Worm (Caenorhabditis elegans): ENCODE results near the gene hmg-12.

hmg-12 gene

ce11 chrII:11964847-11965246 lies 48.5 kb downstream of the hmg-12 start (continued):
- peak; percentile 87 for TF ChIP-seq ama-1 (optimal IDR thresholded peaks at IDR 0.05)
- TF ChIP-seq Y105C5A.15 (GFP tag; IDR thresholded peaks at IDR 0.05), result no peak
- TF ChIP-seq dpl-1 (GFP tag; optimal IDR thresholded peaks at IDR 0.05), result no peak
- TF ChIP-seq nhr-102 (tag; optimal IDR thresholded peaks at IDR 0.05), result no peak
- no peak for TF ChIP-seq daf-8 (GFP tag; IDR thresholded peaks at IDR 0.05)
- TF ChIP-seq nhr-10 (tag; optimal IDR thresholded peaks at IDR 0.05), result no peak
- TF ChIP-seq dmd-6 (GFP tag; IDR thresholded peaks at IDR 0.05), result 0 out of 2 replicates have a peak, but pooled peaks have one; percentile 13
- no peak for TF ChIP-seq nhr-76 (tag; optimal IDR thresholded peaks at IDR 0.05)
- no peak for TF ChIP-seq snpc-1.2 (GFP tag; IDR thresholded peaks at IDR 0.05)
- no peak for TF ChIP-seq lim-7 (GFP tag; IDR thresholded peaks at IDR 0.05)
- TF ChIP-seq ztf-11 (tag; optimal IDR thresholded peaks at IDR 0.05), result no peak
- TF ChIP-seq fkh-10 (GFP tag; optimal IDR thresholded peaks at IDR 0.05), result no peak
- TF ChIP-seq pqm-1 (tag; optimal IDR thresholded peaks at IDR 0.05), result no peak
- TF ChIP-seq lin-38 (GFP tag; IDR thresholded peaks at IDR 0.05), result peak; percentile 14; the same call in 1 of the 2 replicates
- no peak for TF ChIP-seq jun-1 (tag; optimal IDR thresholded peaks at IDR 0.05)

DNA sequence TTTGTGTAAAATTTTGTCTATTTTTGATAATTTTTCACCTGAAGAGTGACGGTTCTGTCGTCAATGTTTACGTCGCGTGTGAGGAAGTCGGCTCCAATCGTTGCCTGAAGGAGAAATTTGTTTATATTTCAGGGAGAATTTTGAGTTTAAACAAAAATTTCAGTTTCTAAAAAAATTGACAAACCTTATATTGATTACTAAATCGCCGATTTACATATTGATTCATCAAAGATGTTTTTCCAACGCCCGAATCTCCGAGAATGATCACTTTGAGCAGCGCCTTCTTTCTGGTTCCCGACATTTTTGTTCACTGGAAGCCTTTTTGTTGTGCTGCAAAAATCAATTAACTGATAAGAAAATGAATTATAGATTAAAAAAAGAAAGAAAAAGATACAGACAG lies 50.3 kb downstream of the hmg-12 start, which contains the start of gene rab-7:
Gene rab-7, minus strand, starts transcription at position 330 of the 400 bp plus-strand sequence.
- TF ChIP-seq lsy-2 (tag; optimal IDR thresholded peaks at IDR 0.05), result peak in 1 of 2 experiments; percentile 39
- no peak for TF ChIP-seq hlh-30 (tag; optimal IDR thresholded peaks at IDR 0.05; ENCODE audit: insufficient read depth)
- TF ChIP-seq egl-43 (GFP tag; IDR thresholded peaks at IDR 0.05), result no peak
- no peak for TF ChIP-seq T26A8.4 (GFP tag; IDR thresholded peaks at IDR 0.05)
- TF ChIP-seq ZK546.5 (tag; optimal IDR thresholded peaks at IDR 0.05), result no peak
- no peak for TF ChIP-seq daf-8 (GFP tag; IDR thresholded peaks at IDR 0.05)
- no peak for TF ChIP-seq nhr-48 (tag; optimal IDR thresholded peaks at IDR 0.05)
- TF ChIP-seq php-3 (GFP tag; IDR thresholded peaks at IDR 0.05), result no peak
- no peak for TF ChIP-seq attf-4 (tag; optimal IDR thresholded peaks at IDR 0.05)
- no peak for TF ChIP-seq lin-29 (GFP tag; IDR thresholded peaks at IDR 0.05)
- TF ChIP-seq lir-3 (tag; optimal IDR thresholded peaks at IDR 0.05), result no peak
- TF ChIP-seq pqm-1 (tag; optimal IDR thresholded peaks at IDR 0.05), result no peak
- no peak for TF ChIP-seq mxl-3 (GFP tag; optimal IDR thresholded peaks at IDR 0.05)
- no peak for TF ChIP-seq snpc-1.2 (GFP tag; IDR thresholded peaks at IDR 0.05)
- TF ChIP-seq lim-7 (GFP tag; IDR thresholded peaks at IDR 0.05), result no peak
- no peak for TF ChIP-seq fos-1 (tag; optimal IDR thresholded peaks at IDR 0.05)
- TF ChIP-seq nhr-102 (tag; optimal IDR thresholded peaks at IDR 0.05), result no peak
- no peak for TF ChIP-seq tag-97 (GFP tag; IDR thresholded peaks at IDR 0.05)
- TF ChIP-seq lin-1 (GFP tag; IDR thresholded peaks at IDR 0.05), result no peak
- no peak for TF ChIP-seq zip-11 (GFP tag; IDR thresholded peaks at IDR 0.05)
- TF ChIP-seq zfp-3 (GFP tag; conservative IDR thresholded peaks at IDR 0.05), result 0 out of 2 replicates have a peak, but pooled peaks have one; percentile 46
- peak; percentile 58 for TF ChIP-seq dve-1 (tag; optimal IDR thresholded peaks at IDR 0.05; ENCODE audit: insufficient read depth)
- no peak for TF ChIP-seq mxl-2 (GFP tag; conservative IDR thresholded peaks at IDR 0.05)
- TF ChIP-seq mdl-1 (tag; optimal IDR thresholded peaks at IDR 0.05), result no peak
- TF ChIP-seq ama-1 (optimal IDR thresholded peaks at IDR 0.05), result peak; percentile 86
- TF ChIP-seq T20F7.1 (GFP tag; optimal IDR thresholded peaks at IDR 0.05), result no peak
- no peak for TF ChIP-seq snpc-4 (tag; optimal IDR thresholded peaks at IDR 0.05)
- peak; percentile 63 for TF ChIP-seq lin-38 (GFP tag; IDR thresholded peaks at IDR 0.05)
- no peak for TF ChIP-seq lin-39 (tag; optimal IDR thresholded peaks at IDR 0.05)
- TF ChIP-seq nhr-41 (GFP tag; IDR thresholded peaks at IDR 0.05), result no peak
- no peak for TF ChIP-seq Y105C5A.15 (GFP tag; IDR thresholded peaks at IDR 0.05)
- no peak for TF ChIP-seq F44E2.7 (GFP tag; IDR thresholded peaks at IDR 0.05)
- TF ChIP-seq mes-2 (tag; optimal IDR thresholded peaks at IDR 0.05; ENCODE audit: poor library complexity, severe bottlenecking), result no peak
- no peak for TF ChIP-seq lin-15B (tag; optimal IDR thresholded peaks at IDR 0.05)
- TF ChIP-seq D1046.2 (GFP tag; IDR thresholded peaks at IDR 0.05), result 0 out of 2 replicates have a peak, but pooled peaks have one; percentile 6
- TF ChIP-seq lin-13 (GFP tag; optimal IDR thresholded peaks at IDR 0.05), result peak; percentile 24
- TF ChIP-seq aha-1 (tag), result peak; percentile 95
- no peak for TF ChIP-seq zag-1 (tag; optimal IDR thresholded peaks at IDR 0.05)
- TF ChIP-seq spr-3 (GFP tag; optimal IDR thresholded peaks at IDR 0.05), result no peak
- TF ChIP-seq daf-16 (GFP tag; optimal IDR thresholded peaks at IDR 0.05), result no peak
- peak; percentile 41 for TF ChIP-seq daf-16 (tag; optimal IDR thresholded peaks at IDR 0.05)
- no peak; the same call in 1 of the 2 replicates for TF ChIP-seq pha-4 (GFP tag; IDR thresholded peaks at IDR 0.05)
- TF ChIP-seq pha-4 (tag; optimal IDR thresholded peaks at IDR 0.05), result no peak

Measured in whole organism, L4 larva.